Fruit fly (Drosophila melanogaster): ENCODE data around the gene AdoR.
A peak's percentile ranks its signal among the peaks of the same experiment; 100 is the strongest.

Gene AdoR

DNA sequence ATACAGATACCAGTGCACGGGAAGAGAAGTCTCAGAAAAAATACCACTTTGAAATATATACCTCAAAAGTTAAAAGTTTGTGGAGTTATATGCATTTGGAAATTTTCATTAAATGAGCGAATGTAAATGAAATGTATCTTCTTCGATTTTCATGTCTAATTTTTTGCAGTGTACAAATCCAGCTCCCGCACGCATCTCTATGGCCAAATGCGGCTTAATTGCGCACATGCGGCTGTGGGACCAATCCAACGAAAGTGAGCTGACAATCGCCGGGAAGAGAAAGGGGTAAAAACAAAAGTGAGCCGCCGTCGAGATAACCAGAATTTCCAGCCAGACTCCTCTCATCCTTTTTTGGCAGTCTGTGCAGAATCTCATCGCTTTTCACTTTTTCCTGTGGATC lies 14.8 kb upstream of the AdoR start (continued):
- TF ChIP-seq Antp (GFP tag; optimal IDR thresholded peaks at IDR 0.05) (peak; percentile 15), phol (tag; optimal IDR thresholded peaks at IDR 0.05) (peak; percentile 42), unpg (GFP tag; optimal IDR thresholded peaks at IDR 0.05) (peak; percentile 38), row (GFP tag; IDR thresholded peaks at IDR 0.05) (peak; percentile 54), shn (GFP tag; optimal IDR thresholded peaks at IDR 0.05) (peak; percentile 6), CG12391 (tag; optimal IDR thresholded peaks at IDR 0.05) (peak; percentile 5), CG6689 (GFP tag; IDR thresholded peaks at IDR 0.05) (peak; percentile 38; the same call in 1 of the 2 replicates), Rx (GFP tag; IDR thresholded peaks at IDR 0.05) (peak; percentile 36; the same call in 1 of the 2 replicates), CG11560 (tag; IDR thresholded peaks at IDR 0.05) (0 out of 3 replicates have a peak, but pooled peaks have one; percentile 33), vvl (GFP tag; IDR thresholded peaks at IDR 0.05) (peak; percentile 84), CG4820 (GFP tag; optimal IDR thresholded peaks at IDR 0.05) (peak; percentile 5), gce (GFP tag; IDR thresholded peaks at IDR 0.05) (peak; percentile 54; the same call in 1 of the 3 replicates), Sox100B (GFP tag; optimal IDR thresholded peaks at IDR 0.05) (peak; percentile 20), NC2β (GFP tag; optimal IDR thresholded peaks at IDR 0.05) (no peak), sr (GFP tag; IDR thresholded peaks at IDR 0.05) (0 out of 3 replicates have a peak, but pooled peaks have one; percentile 29), Drgx (GFP tag; IDR thresholded peaks at IDR 0.05) (peak; percentile 86), CG8089 (GFP tag; optimal IDR thresholded peaks at IDR 0.05) (peak; percentile 9), esg (GFP tag; conservative IDR thresholded peaks at IDR 0.05) (peak; percentile 45), Pdp1 (GFP tag; optimal IDR thresholded peaks at IDR 0.05) (peak in 1 of 2 experiments; percentile 26), bab2 (GFP tag; optimal IDR thresholded peaks at IDR 0.05) (peak; percentile 12), CG10366 (GFP tag; IDR thresholded peaks at IDR 0.05) (peak; percentile 34), org-1 (GFP tag; optimal IDR thresholded peaks at IDR 0.05) (peak; percentile 19), CG1529 (GFP tag; optimal IDR thresholded peaks at IDR 0.05) (no peak), CG30403 (GFP tag; optimal IDR thresholded peaks at IDR 0.05) (peak; percentile 32), CG7556 (GFP tag; optimal IDR thresholded peaks at IDR 0.05) (peak; percentile 6), CG4282 (GFP tag; optimal IDR thresholded peaks at IDR 0.05) (no peak), CG11696 (GFP tag; IDR thresholded peaks at IDR 0.05) (no peak), Ada2b (GFP tag; IDR thresholded peaks at IDR 0.05) (peak; percentile 28; the same call in 1 of the 2 replicates), CG5245 (GFP tag; optimal IDR thresholded peaks at IDR 0.05) (no peak), Fer3 (tag; optimal IDR thresholded peaks at IDR 0.05) (no peak), Hr78 (GFP tag; optimal IDR thresholded peaks at IDR 0.05) (peak in 1 of 2 experiments; percentile 11), CG32767 (GFP tag; IDR thresholded peaks at IDR 0.05) (0 out of 2 replicates have a peak, but pooled peaks have one; percentile 22), emc (GFP tag; optimal IDR thresholded peaks at IDR 0.05) (no peak), Mes4 (GFP tag; optimal IDR thresholded peaks at IDR 0.05) (no peak), mirr (GFP tag; optimal IDR thresholded peaks at IDR 0.05) (no peak), Xrp1 (GFP tag; IDR thresholded peaks at IDR 0.05) (peak; percentile 68; the same call in 1 of the 2 replicates), so (GFP tag; IDR thresholded peaks at IDR 0.05) (peak; percentile 77; the same call in 2 of the 3 replicates), Med (GFP tag) (peak; percentile 81), Ets65A (GFP tag) (peak; percentile 5), grau (tag; optimal IDR thresholded peaks at IDR 0.05) (peak; percentile 25), bsh (GFP tag; optimal IDR thresholded peaks at IDR 0.05) (peak in 1 of 2 experiments; percentile 45), CG18262 (tag; optimal IDR thresholded peaks at IDR 0.05) (peak; percentile 40), lilli (GFP tag; optimal IDR thresholded peaks at IDR 0.05) (peak; percentile 6), unc-4 (GFP tag; IDR thresholded peaks at IDR 0.05; ENCODE audit: partially characterized antibody) (no peak), CG31441 (GFP tag; IDR thresholded peaks at IDR 0.05) (peak; percentile 48; the same call in 1 of the 2 replicates), H2.0 (GFP tag; IDR thresholded peaks at IDR 0.05) (0 out of 2 replicates have a peak, but pooled peaks have one; percentile 30), Xbp1 (GFP tag; optimal IDR thresholded peaks at IDR 0.05) (peak; percentile 32), CG6254 (GFP tag; optimal IDR thresholded peaks at IDR 0.05) (peak; percentile 10), zfh1 (GFP tag; IDR thresholded peaks at IDR 0.05) (peak; percentile 54; the same call in 2 of the 3 replicates), CG13424 (tag; optimal IDR thresholded peaks at IDR 0.05) (peak; percentile 4), CG17328 (GFP tag; IDR thresholded peaks at IDR 0.05) (peak; percentile 53)

All from whole organism, embryonic.